Fruit fly (Drosophila melanogaster): ENCODE data around the gene JhI-21.

The JhI-21 gene

DNA sequence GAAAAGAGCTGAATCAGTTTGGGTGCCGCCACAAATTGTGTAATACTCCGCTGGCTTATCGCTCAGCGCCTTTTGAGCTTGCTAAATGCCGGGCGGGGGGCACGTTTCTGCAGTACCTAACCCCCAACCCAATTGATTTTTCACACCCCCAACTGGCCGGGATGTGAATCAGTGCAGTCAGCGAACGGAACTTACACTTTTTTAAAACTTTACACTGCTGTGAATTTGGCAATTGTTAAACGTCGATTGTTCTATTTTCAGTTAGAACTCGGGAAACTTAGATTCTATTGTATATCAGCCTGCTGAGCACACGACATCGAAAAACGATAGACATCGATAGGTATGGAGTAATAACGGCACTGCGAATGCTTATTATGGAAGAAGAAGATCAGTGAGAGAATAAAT is 17.7 kb downstream of the JhI-21 start, which contains the start of gene Tom70 (continued):
- TF ChIP-seq kni (GFP tag; optimal IDR thresholded peaks at IDR 0.05) (no peak), BEAF-32 (GFP tag; optimal IDR thresholded peaks at IDR 0.05) (peak; percentile 66), Side (GFP tag; optimal IDR thresholded peaks at IDR 0.05) (no peak), repo (GFP tag; optimal IDR thresholded peaks at IDR 0.05) (no peak), CG15269 (tag; optimal IDR thresholded peaks at IDR 0.05) (no peak), CG34422 (GFP tag; IDR thresholded peaks at IDR 0.05) (peak; percentile 75; the same call in 1 of the 3 replicates), B-H2 (GFP tag; optimal IDR thresholded peaks at IDR 0.05) (no peak), H15 (GFP tag; IDR thresholded peaks at IDR 0.05) (no peak), Bgb (GFP tag; IDR thresholded peaks at IDR 0.05; ENCODE audit: partially characterized antibody) (peak; percentile 61), schlank (tag; optimal IDR thresholded peaks at IDR 0.05) (no peak), NK7.1 (GFP tag; optimal IDR thresholded peaks at IDR 0.05) (no peak), Ssrp (tag; optimal IDR thresholded peaks at IDR 0.05) (no peak), zfh1 (GFP tag; IDR thresholded peaks at IDR 0.05) (no peak), bigmax (GFP tag; optimal IDR thresholded peaks at IDR 0.05) (peak; percentile 95), sima (GFP tag; optimal IDR thresholded peaks at IDR 0.05) (no peak), hbn (GFP tag; IDR thresholded peaks at IDR 0.05; ENCODE audit: partially characterized antibody) (no peak; the same call in 1 of the 2 replicates), yki (optimal IDR thresholded peaks at IDR 0.05) (no peak), Dref (GFP tag; IDR thresholded peaks at IDR 0.05) (peak; percentile 73), E2f1 (GFP tag; IDR thresholded peaks at IDR 0.05) (no peak), zen2 (GFP tag; IDR thresholded peaks at IDR 0.05; ENCODE audit: partially characterized antibody) (peak; percentile 34; the same call in 1 of the 3 replicates), CG6854 (GFP tag; optimal IDR thresholded peaks at IDR 0.05) (no peak), fd102C (GFP tag; optimal IDR thresholded peaks at IDR 0.05) (no peak), CG8089 (GFP tag; optimal IDR thresholded peaks at IDR 0.05) (no peak), Opbp (GFP tag; IDR thresholded peaks at IDR 0.05; ENCODE audit: partially characterized antibody) (0 out of 3 replicates have a peak, but pooled peaks have one; percentile 30), CG6254 (GFP tag; optimal IDR thresholded peaks at IDR 0.05) (no peak), CG32532 (GFP tag; IDR thresholded peaks at IDR 0.05) (no peak), chif (GFP tag; optimal IDR thresholded peaks at IDR 0.05) (no peak), CG18476 (GFP tag; optimal IDR thresholded peaks at IDR 0.05) (no peak), CG8281 (tag; optimal IDR thresholded peaks at IDR 0.05) (no peak), vvl (GFP tag; IDR thresholded peaks at IDR 0.05) (no peak), Dbx (GFP tag; IDR thresholded peaks at IDR 0.05) (no peak), crc (GFP tag; optimal IDR thresholded peaks at IDR 0.05) (no peak), CG3163 (GFP tag; optimal IDR thresholded peaks at IDR 0.05) (no peak), gsb-n (tag; optimal IDR thresholded peaks at IDR 0.05) (no peak), hb (GFP tag; IDR thresholded peaks at IDR 0.05; ENCODE audit: partially characterized antibody) (no peak), Stat92E (GFP tag; optimal IDR thresholded peaks at IDR 0.05) (no peak), Lpt (GFP tag; optimal IDR thresholded peaks at IDR 0.05) (no peak), dysf (GFP tag; IDR thresholded peaks at IDR 0.05) (no peak), stc (GFP tag; IDR thresholded peaks at IDR 0.05) (no peak), CG9437 (GFP tag; optimal IDR thresholded peaks at IDR 0.05) (no peak), CG13775 (GFP tag; optimal IDR thresholded peaks at IDR 0.05) (no peak), CG13123 (GFP tag; optimal IDR thresholded peaks at IDR 0.05) (no peak), PHDP (tag; optimal IDR thresholded peaks at IDR 0.05) (no peak), CG12659 (GFP tag; optimal IDR thresholded peaks at IDR 0.05) (peak; percentile 32), toy (GFP tag; IDR thresholded peaks at IDR 0.05) (no peak), CG2116 (GFP tag; optimal IDR thresholded peaks at IDR 0.05) (peak; percentile 43), CG16815 (GFP tag; optimal IDR thresholded peaks at IDR 0.05) (no peak), CG8290 (GFP tag; optimal IDR thresholded peaks at IDR 0.05) (no peak), CG8290 (tag; optimal IDR thresholded peaks at IDR 0.05) (no peak), pho (GFP tag; optimal IDR thresholded peaks at IDR 0.05) (no peak), CG1602 (GFP tag; optimal IDR thresholded peaks at IDR 0.05) (no peak), ind (GFP tag; optimal IDR thresholded peaks at IDR 0.05) (no peak)
